Worm (Caenorhabditis elegans) whole organism, L1 larva: ENCODE results near the gene syd-1.

Source experiments
- C34B4.2 ChIP-seq: sonication (generic microtip); optimal IDR thresholded peaks from 2 replicates; lab custom pipeline; 2017; ENCODE audit warnings: mild to moderate bottlenecking, missing genetic modification characterization, missing compliant biosample characterization
- F16B12.6 ChIP-seq: fragments of 150-350 bp; optimal IDR thresholded peaks from 2 replicates; lab custom pipeline; 2014; ENCODE audit warnings: missing biosample characterization, missing genetic modification characterization
- aly-2 ChIP-seq: fragments of 150-350 bp; optimal IDR thresholded peaks from 2 replicates; lab custom pipeline; 2014; ENCODE audit warnings: missing biosample characterization, missing genetic modification characterization
- ama-1 ChIP-seq: fragments of 150-350 bp; optimal IDR thresholded peaks from 2 replicates; lab custom pipeline; 2014
- blmp-1 ChIP-seq: fragments of 150-350 bp; optimal IDR thresholded peaks from 2 replicates; lab custom pipeline; 2014; ENCODE audit warnings: missing biosample characterization, missing genetic modification characterization
- dsc-1 ChIP-seq: sonication (generic microtip); optimal IDR thresholded peaks from 2 replicates; lab custom pipeline; 2016; ENCODE audit warnings: mild to moderate bottlenecking, missing genetic modification characterization, missing compliant biosample characterization
- egl-13 ChIP-seq: sonication (generic microtip); optimal IDR thresholded peaks from 2 replicates; lab custom pipeline; 2016; ENCODE audit warnings: missing genotype, missing genetic modification reagents, missing genetic modification characterization, missing compliant biosample characterization
- elt-2 ChIP-seq: sonication (generic microtip); optimal IDR thresholded peaks from 2 replicates; lab custom pipeline; 2016; ENCODE audit warnings: missing genetic modification characterization, mild to moderate bottlenecking, inconsistent platforms, missing compliant biosample characterization, missing genetic modification reagents
- elt-3 ChIP-seq, 6 experiments: fragments of 150-350 bp in 1 of 6; sonication (generic microtip); optimal IDR thresholded peaks; 2 replicates each; lab custom pipeline; 2017 to 2018; ENCODE audit warnings: missing biosample characterization in 6 of 6, missing genetic modification characterization in 6 of 6, inconsistent platforms in 1 of 6
- fkh-10 ChIP-seq: sonication (generic microtip); optimal IDR thresholded peaks from 2 replicates; lab custom pipeline; 2017; ENCODE audit warnings: missing biosample characterization, missing genetic modification reagents, missing genetic modification characterization
- fkh-8 ChIP-seq: sonication (generic microtip); optimal IDR thresholded peaks from 2 replicates; lab custom pipeline; 2016; ENCODE audit warnings: mild to moderate bottlenecking, missing genetic modification characterization, missing compliant biosample characterization
- grh-1 ChIP-seq: fragments of 200-800 bp; sonication (Bioruptor generic); IDR thresholded peaks from 2 replicates; pipeline ENCODE4 v1.3.6; 2022; ENCODE audit warnings: missing genetic modification reagents, missing genetic modification characterization, missing compliant biosample characterization
- hlh-17 ChIP-seq: fragments of 200-800 bp; sonication (Bioruptor generic); optimal IDR thresholded peaks from 2 replicates; lab custom pipeline; 2018; ENCODE audit warnings: missing genetic modification characterization, mild to moderate bottlenecking, missing compliant biosample characterization, moderate library complexity, borderline replicate concordance
- hpl-2 ChIP-seq: fragments of 150-350 bp; optimal IDR thresholded peaks from 2 replicates; lab custom pipeline; 2014; ENCODE audit warnings: missing biosample characterization, missing genetic modification reagents, missing genetic modification characterization
- irx-1 ChIP-seq: sonication (generic microtip); optimal IDR thresholded peaks from 2 replicates; lab custom pipeline; 2016; ENCODE audit warnings: missing genetic modification characterization, missing compliant biosample characterization
- jun-1 ChIP-seq: fragments of 150-350 bp; optimal IDR thresholded peaks from 2 replicates; lab custom pipeline; 2014; ENCODE audit warnings: missing biosample characterization, missing genetic modification reagents, missing genetic modification characterization
- lin-13 ChIP-seq: fragments of 150-350 bp; optimal IDR thresholded peaks from 2 replicates; lab custom pipeline; 2014; ENCODE audit warnings: missing biosample characterization, missing genetic modification reagents, missing genetic modification characterization
- lin-14 ChIP-seq: fragments of 200-800 bp; sonication (Bioruptor generic); optimal IDR thresholded peaks from 2 replicates; lab custom pipeline; 2018; ENCODE audit warnings: mild to moderate bottlenecking, missing genetic modification characterization, moderate library complexity, missing compliant biosample characterization
- lin-35 ChIP-seq, 2 experiments: fragments of 150-350 bp; optimal IDR thresholded peaks; 2 replicates each; lab custom pipeline; 2014; ENCODE audit warnings: missing biosample characterization in 2 of 2, missing genetic modification characterization in 2 of 2, missing genetic modification reagents in 2 of 2
- lir-3 ChIP-seq: sonication (generic microtip); optimal IDR thresholded peaks from 2 replicates; lab custom pipeline; 2016; ENCODE audit warnings: mild to moderate bottlenecking, missing genetic modification characterization, moderate library complexity, missing compliant biosample characterization; ENCODE audit not compliant: poor library complexity
- mdl-1 ChIP-seq, 2 experiments: fragments of 150-350 bp; optimal IDR thresholded peaks; 2 replicates each; lab custom pipeline; 2014 to 2017; ENCODE audit warnings: missing biosample characterization in 2 of 2, missing genetic modification characterization in 2 of 2, inconsistent platforms in 1 of 2
- mep-1 ChIP-seq: fragments of 150-350 bp; optimal IDR thresholded peaks from 2 replicates; lab custom pipeline; 2014; ENCODE audit warnings: missing biosample characterization, missing genetic modification characterization
- nhr-11 ChIP-seq: fragments of 150-350 bp; optimal IDR thresholded peaks from 2 replicates; lab custom pipeline; 2014; ENCODE audit warnings: missing biosample characterization, missing genetic modification characterization
- nhr-12 ChIP-seq: sonication (generic microtip); optimal IDR thresholded peaks from 2 replicates; lab custom pipeline; 2017; ENCODE audit warnings: missing biosample characterization, missing genetic modification characterization
- nhr-19 ChIP-seq: fragments of 200-800 bp; sonication (Bioruptor generic); conservative IDR thresholded peaks from 2 replicates; pipeline ENCODE4 v1.3.6; 2022; ENCODE audit warnings: missing genetic modification characterization, missing compliant biosample characterization
- nhr-20 ChIP-seq: sonication (generic microtip); optimal IDR thresholded peaks from 2 replicates; lab custom pipeline; 2016; ENCODE audit warnings: mild to moderate bottlenecking, missing genetic modification characterization, missing compliant biosample characterization
- nhr-71 ChIP-seq: sonication (generic microtip); optimal IDR thresholded peaks from 2 replicates; lab custom pipeline; 2016; ENCODE audit warnings: mild to moderate bottlenecking, missing genetic modification characterization, moderate library complexity, missing compliant biosample characterization
- nhr-85 ChIP-seq: sonication (generic microtip); peaks from one replicate; lab custom pipeline; 2016; ENCODE audit warnings: missing genetic modification characterization, inconsistent platforms, missing compliant biosample characterization
- nhr-90 ChIP-seq: sonication (generic microtip); optimal IDR thresholded peaks from 2 replicates; lab custom pipeline; 2016; ENCODE audit warnings: mild to moderate bottlenecking, missing genetic modification characterization, missing compliant biosample characterization; ENCODE audit not compliant: poor library complexity
- pqm-1 ChIP-seq: sonication (generic microtip); optimal IDR thresholded peaks from 3 replicates; lab custom pipeline; 2017; ENCODE audit warnings: missing biosample characterization, missing genetic modification characterization
- rnt-1 ChIP-seq: sonication (generic microtip); optimal IDR thresholded peaks from 2 replicates; lab custom pipeline; 2016; ENCODE audit warnings: mild to moderate bottlenecking, missing genetic modification characterization, moderate library complexity, missing compliant biosample characterization
- skn-1 ChIP-seq: fragments of 150-350 bp; optimal IDR thresholded peaks from 2 replicates; lab custom pipeline; 2014; ENCODE audit warnings: missing biosample characterization, missing genetic modification characterization
- snu-23 ChIP-seq: sonication (generic microtip); optimal IDR thresholded peaks from 2 replicates; lab custom pipeline; 2016; ENCODE audit warnings: missing genetic modification characterization, missing compliant biosample characterization
- swsn-7 ChIP-seq: sonication (generic microtip); optimal IDR thresholded peaks from 2 replicates; lab custom pipeline; 2016; ENCODE audit warnings: missing genetic modification characterization, missing compliant biosample characterization
- tlp-1 ChIP-seq: fragments of 150-350 bp; optimal IDR thresholded peaks from 2 replicates; lab custom pipeline; 2014; ENCODE audit warnings: missing biosample characterization, missing genetic modification characterization
- unc-130 ChIP-seq: fragments of 150-350 bp; optimal IDR thresholded peaks from 2 replicates; lab custom pipeline; 2017; ENCODE audit warnings: missing biosample characterization, missing genetic modification characterization, inconsistent platforms
- unc-62 ChIP-seq: fragments of 150-350 bp; optimal IDR thresholded peaks from 2 replicates; lab custom pipeline; 2014; ENCODE audit warnings: missing biosample characterization, missing genetic modification reagents, missing genetic modification characterization
- zag-1 ChIP-seq: fragments of 150-350 bp; optimal IDR thresholded peaks from 2 replicates; lab custom pipeline; 2014; ENCODE audit warnings: missing biosample characterization, missing genetic modification characterization
- ztf-11 ChIP-seq, 2 experiments: sonication (generic microtip); optimal IDR thresholded peaks; 2 replicates each; lab custom pipeline; 2016 to 2017; ENCODE audit warnings: missing genetic modification characterization in 2 of 2, missing biosample characterization in 1 of 2, missing compliant biosample characterization in 1 of 2

syd-1 gene

ce11 chrII:7558864-7559263, 35.8 kb downstream of the syd-1 start:
- no peak for TF ChIP-seq nhr-71 (tag; lab: Kevin White, UChicago)
- no peak for TF ChIP-seq mdl-1 (tag; optimal IDR thresholded peaks at IDR 0.05; lab: Kevin White, UChicago)
- TF ChIP-seq fkh-8 (tag; lab: Kevin White, UChicago): no peak
- peak; percentile 88 for TF ChIP-seq fkh-10 (GFP tag; lab: Kevin White, UChicago)
- peak; percentile 43 for TF ChIP-seq lin-14 (GFP tag; lab: Kevin White, UChicago)
- TF ChIP-seq nhr-11: no peak
- no peak for TF ChIP-seq F16B12.6 (tag; lab: Kevin White, UChicago)
- no peak for TF ChIP-seq jun-1 (tag; lab: Kevin White, UChicago)

DNA sequence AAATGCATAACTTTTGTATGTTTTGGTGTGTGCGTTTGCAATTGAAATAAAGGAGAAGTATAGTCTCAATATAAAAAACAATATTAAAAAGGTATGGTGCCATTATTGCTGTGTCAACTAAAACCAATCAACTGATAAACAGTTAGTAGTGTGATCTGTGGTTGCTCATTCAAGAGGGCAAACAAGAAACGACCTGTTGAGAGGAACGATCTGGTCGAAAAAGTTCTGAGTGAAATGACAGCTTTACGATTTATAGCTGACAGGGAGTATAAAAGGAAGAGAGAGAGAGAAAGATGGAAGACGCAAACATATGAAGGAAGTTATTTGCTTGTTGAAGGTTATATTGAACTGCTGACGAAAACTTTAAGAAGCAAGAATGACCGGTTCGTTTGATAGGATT, 36.7 kb downstream of the syd-1 start:
- peak; percentile 10 for TF ChIP-seq lin-14 (GFP tag; lab: Kevin White, UChicago)
- TF ChIP-seq grh-1: no peak

DNA sequence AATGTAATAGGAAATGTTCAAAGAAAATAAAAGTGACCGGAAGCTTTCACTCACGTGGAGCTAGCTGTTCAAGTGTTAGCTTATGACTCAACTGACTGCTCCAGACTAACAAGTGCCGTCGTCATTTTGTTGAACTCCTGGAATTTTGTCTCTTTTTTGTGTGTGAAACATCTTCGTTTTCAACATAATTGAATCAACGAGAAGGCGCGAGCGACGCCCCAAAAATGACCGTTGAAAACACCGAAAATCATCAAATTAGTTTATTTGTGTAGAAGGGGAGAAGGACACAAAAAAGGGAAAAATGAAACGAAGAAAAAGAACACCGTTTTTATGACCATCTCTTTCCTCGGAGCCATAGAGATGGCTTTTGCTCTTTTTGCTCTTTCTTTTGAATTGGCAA, 39.3 kb downstream of the syd-1 start, which contains the start of gene ZK1290.14:
Gene ZK1290.14 (minus strand): TSS at position 139 of the 400 bp plus-strand sequence.
- TF ChIP-seq lir-3 (tag; lab: Kevin White, UChicago): no peak
- TF ChIP-seq lin-14 (GFP tag; lab: Kevin White, UChicago): peak; percentile 0

- TF ChIP-seq irx-1 (tag; lab: Kevin White, UChicago) (no peak), swsn-7 (tag; lab: Kevin White, UChicago) (no peak), tlp-1 (no peak), hpl-2 (GFP tag; lab: Kevin White, UChicago) (no peak), pqm-1 (tag; lab: Kevin White, UChicago) (peak; percentile 32), fkh-8 (tag; lab: Kevin White, UChicago) (no peak), C34B4.2 (tag; lab: Kevin White, UChicago) (no peak), ama-1 (no peak), blmp-1 (tag; lab: Kevin White, UChicago) (peak; percentile 36), lin-14 (GFP tag; lab: Kevin White, UChicago) (peak; percentile 70), unc-62 (GFP tag; lab: Kevin White, UChicago) (no peak), nhr-12 (tag; lab: Kevin White, UChicago) (no peak), unc-130 (tag; lab: Kevin White, UChicago) (no peak), skn-1 (tag; lab: Kevin White, UChicago) (peak; percentile 2), elt-2 (tag; lab: Kevin White, UChicago) (peak; percentile 94), lin-35 (GFP tag; optimal IDR thresholded peaks at IDR 0.05; lab: Kevin White, UChicago) (peak in 1 of 2 experiments; percentile 64), mdl-1 (tag; optimal IDR thresholded peaks at IDR 0.05; lab: Kevin White, UChicago) (peak in 1 of 2 experiments; percentile 39), dsc-1 (no peak), elt-3 (tag; optimal IDR thresholded peaks at IDR 0.05; lab: Kevin White, UChicago) (peak in 1 of 6 experiments; percentile 32), zag-1 (tag; lab: Kevin White, UChicago) (no peak), mep-1 (tag; lab: Kevin White, UChicago) (peak; percentile 0), aly-2 (tag; lab: Kevin White, UChicago) (no peak), grh-1 (no peak), nhr-11 (no peak), lin-13 (no peak), nhr-20 (peak; percentile 58), hlh-17 (no peak), rnt-1 (tag; lab: Kevin White, UChicago) (no peak), nhr-19 (GFP tag; lab: Robert Waterston, UW) (peak; percentile 27; the same call in 1 of the 2 replicates), egl-13 (tag; lab: Kevin White, UChicago) (no peak), snu-23 (GFP tag; lab: Kevin White, UChicago) (peak; percentile 33), nhr-90 (peak; percentile 37), nhr-85 (tag; lab: Kevin White, UChicago) (peak; percentile 53), ztf-11 (tag; optimal IDR thresholded peaks at IDR 0.05; lab: Kevin White, UChicago) (no peak), nhr-71 (tag; lab: Kevin White, UChicago) (peak; percentile 45)
Measured at ce11 chrII:7554716-7555247, 39.9 kb downstream of the syd-1 start.
